Fruit fly (Drosophila melanogaster) Kc167 (cell line): ENCODE results near the gene RpL14.

ENCODE experiments used
- Myc ChIP-seq: fragments of >200 bp; optimal IDR thresholded peaks from 2 replicates; lab custom pipeline; 2017; ENCODE audit warnings: missing external identifiers
- Sin3A ChIP-seq: fragments of >200 bp; optimal IDR thresholded peaks from 2 replicates; lab custom pipeline; 2018; ENCODE audit warnings: missing external identifiers
- h ChIP-seq: fragments of >200 bp; optimal IDR thresholded peaks from 3 replicates; lab custom pipeline; 2018; ENCODE audit warnings: missing external identifiers
- insv ChIP-seq: fragments of >200 bp; optimal IDR thresholded peaks from 3 replicates; lab custom pipeline; 2018; ENCODE audit warnings: missing external identifiers
- psq ChIP-seq: fragments of >200 bp; optimal IDR thresholded peaks from 2 replicates; lab custom pipeline; 2017; ENCODE audit warnings: missing external identifiers
- ttk ChIP-seq: sonication (Bioruptor generic); optimal IDR thresholded peaks from 2 replicates; lab custom pipeline; 2017; ENCODE audit warnings: missing external identifiers

Gene RpL14

DNA sequence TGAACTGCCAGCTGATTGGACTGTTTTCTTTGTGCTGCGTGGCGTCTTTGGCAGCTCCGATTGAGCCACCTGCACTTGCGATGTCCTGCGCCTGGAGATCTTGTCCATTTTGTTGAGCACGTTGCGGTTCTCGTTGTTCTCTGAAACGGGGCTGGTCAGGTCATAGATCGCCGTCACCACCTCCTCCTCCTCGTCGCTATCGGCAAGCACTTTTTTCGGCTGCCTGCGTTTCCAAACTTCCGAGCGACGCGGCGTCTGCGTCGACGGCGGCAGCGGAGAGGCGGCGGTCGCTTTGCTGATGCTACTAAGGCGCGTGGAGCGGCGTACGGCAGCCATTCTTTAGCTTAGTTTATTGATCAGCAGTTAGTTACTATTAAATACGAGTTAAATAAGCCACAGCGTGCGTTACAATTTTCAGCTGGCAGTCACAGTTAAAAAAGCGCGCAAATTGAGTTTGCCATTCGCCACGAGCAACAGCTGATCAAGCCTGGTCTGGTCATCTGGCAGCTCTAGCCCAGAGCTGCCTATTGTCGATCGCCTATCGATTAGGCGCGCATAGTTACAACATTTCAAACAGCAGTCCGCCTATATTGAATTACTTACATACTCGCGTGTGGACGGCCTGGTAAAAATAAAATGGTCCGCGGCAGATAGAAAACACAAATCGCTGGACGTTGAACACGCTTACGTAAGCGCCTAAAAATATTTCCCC lies 33.0 kb downstream of the RpL14 start, which contains the start of gene Cdc6:
TSS of gene Cdc6 (minus strand) at position 456 of the 712 bp plus-strand sequence.
- TF ChIP-seq h (lab: Kevin White, UChicago) (no peak), Sin3A (lab: Kevin White, UChicago) (no peak), ttk (lab: Kevin White, UChicago) (no peak), Myc (no peak), psq (lab: Kevin White, UChicago) (no peak), insv (lab: Kevin White, UChicago) (no peak)

DNA sequence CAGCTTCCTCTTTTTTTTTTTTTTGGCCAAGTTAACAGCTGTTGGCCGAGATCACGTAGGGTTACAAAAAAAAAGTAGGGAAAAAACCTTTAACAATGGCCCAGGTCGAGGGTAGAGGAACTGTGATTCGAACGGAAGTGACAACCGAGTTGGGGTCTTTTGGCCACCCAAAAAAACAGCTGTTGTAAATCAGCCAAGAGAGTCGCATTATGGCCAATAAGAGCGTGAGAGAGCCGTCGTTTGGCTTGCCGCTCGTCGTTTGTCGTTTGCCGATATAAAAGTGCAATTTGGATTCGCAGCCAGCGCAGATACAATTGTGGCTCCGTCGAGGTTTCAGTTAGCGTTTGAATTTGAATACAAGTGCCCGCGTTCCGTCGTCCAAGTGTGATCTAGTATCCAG lies 39.3 kb downstream of the RpL14 start, which contains the start of gene Cpr66D:
TSS of gene Cpr66D (plus strand) at position 301 of the 400 bp plus-strand sequence.
- TF ChIP-seq Sin3A (lab: Kevin White, UChicago) = no peak
- no peak for TF ChIP-seq psq (lab: Kevin White, UChicago)
- no peak for TF ChIP-seq h (lab: Kevin White, UChicago)
- TF ChIP-seq insv (lab: Kevin White, UChicago) = no peak
- no peak for TF ChIP-seq ttk (lab: Kevin White, UChicago)
- TF ChIP-seq Myc = no peak

DNA sequence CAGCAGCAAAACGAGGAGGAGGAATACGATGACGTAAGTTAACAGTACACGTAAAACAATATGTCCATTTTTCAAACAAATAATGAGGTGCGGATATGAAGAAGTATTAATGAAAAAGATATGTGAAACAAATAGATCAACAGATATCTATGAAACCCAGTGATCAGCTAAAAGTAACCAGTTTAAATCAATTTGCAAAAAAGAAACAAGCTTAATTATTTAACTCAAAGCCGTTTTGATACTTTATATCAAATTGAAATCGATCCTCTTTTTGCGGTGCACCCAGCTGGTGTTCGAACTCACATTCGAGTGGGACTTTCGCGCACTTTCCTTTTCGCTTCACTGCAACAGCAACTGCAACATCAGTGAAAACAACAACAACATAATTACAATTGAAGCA lies 40.2 kb downstream of the RpL14 start:
- TF ChIP-seq insv (lab: Kevin White, UChicago) (no peak), ttk (lab: Kevin White, UChicago) (no peak), Myc (no peak)

DNA sequence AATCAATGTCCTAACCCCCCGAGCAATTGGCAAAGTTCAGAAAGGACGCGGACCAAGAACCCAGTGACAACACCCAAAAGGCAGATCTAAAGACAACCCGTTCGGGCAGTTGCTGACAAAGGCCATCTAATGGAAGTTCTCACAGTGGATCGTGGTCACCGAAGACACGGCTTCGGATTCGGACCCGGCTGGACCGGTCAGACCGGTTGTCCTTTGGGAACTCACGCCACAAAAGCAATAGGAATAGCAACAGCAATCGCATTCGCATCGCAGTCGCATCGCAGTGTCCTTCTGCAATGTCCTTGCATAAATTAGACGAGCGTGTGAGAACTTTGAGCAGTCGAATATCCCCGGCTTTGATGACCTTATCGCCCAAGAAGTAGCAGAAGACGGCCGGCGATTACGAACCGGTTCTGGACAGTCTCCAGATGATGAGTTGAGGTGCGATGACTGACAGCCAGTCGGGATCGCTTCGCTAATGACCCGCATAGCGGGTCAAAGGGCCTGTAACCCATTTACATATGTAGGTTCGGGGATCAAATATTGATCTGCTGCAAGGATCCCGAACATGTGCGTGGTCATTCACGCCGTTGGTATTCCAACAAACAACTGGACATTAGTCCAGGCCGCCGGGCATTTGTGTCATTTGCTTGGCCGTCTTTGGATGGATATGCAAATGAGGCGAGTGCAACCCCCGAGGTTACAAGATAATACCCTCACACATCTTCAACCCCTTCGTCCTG lies 43.2 kb downstream of the RpL14 start:
- no peak for TF ChIP-seq Sin3A (lab: Kevin White, UChicago)
- no peak for TF ChIP-seq ttk (lab: Kevin White, UChicago)
- TF ChIP-seq insv (lab: Kevin White, UChicago) = no peak
- no peak for TF ChIP-seq psq (lab: Kevin White, UChicago)
- TF ChIP-seq h (lab: Kevin White, UChicago) = no peak
- TF ChIP-seq Myc = no peak

DNA sequence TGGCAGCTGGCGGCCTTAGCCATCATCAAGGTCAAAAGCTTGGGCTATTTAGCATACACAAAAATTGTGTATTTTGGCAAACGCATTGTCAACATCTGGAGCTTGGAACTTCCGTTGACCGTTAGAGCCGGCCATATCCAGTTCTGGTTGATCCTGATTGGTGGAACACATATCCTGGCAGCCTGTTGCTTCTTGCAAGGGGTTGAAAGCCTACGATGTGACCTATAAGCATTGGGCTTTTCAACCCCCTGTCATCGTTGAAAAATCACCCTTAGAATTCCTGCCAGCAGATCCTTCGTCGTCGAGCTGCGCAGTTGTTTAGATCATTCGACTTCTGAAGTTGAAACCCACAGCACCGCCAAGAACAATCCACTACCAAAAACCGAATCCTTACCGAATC lies 46.0 kb downstream of the RpL14 start, which contains the start of the genes CG13305 and Pex7:
TSS of gene CG13305 (minus strand) at position 2 of the 400 bp plus-strand sequence.
TSS of gene Pex7 (plus strand) at position 325 of the 400 bp plus-strand sequence.
- TF ChIP-seq Sin3A (lab: Kevin White, UChicago) (no peak), Myc (no peak), psq (lab: Kevin White, UChicago) (no peak), h (lab: Kevin White, UChicago) (no peak), insv (lab: Kevin White, UChicago) (no peak), ttk (lab: Kevin White, UChicago) (no peak)

DNA sequence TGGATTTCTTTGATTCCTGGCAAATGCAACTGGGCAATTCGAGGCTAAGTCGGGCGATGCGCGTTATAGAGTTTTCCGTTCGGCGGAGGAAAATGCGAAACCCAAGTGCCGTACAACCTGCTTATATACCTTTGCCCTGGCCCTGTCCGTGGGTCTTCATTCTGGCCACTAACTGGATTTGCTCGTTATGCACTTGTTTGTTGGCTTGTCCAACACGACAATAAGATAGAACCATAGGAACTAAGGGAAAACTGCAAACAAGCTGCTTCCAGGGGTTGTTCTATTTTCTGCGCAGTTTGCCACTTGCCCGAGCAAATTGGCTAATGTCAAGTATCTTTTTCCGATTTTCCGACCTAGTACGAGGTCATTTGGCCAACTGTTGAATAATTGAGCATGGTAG lies 48.0 kb downstream of the RpL14 start, which contains the start of gene Arr2:
TSS of gene Arr2 (minus strand) at position 101 of the 400 bp plus-strand sequence.
- no peak for TF ChIP-seq psq (lab: Kevin White, UChicago)
- no peak for TF ChIP-seq h (lab: Kevin White, UChicago)
- no peak for TF ChIP-seq Sin3A (lab: Kevin White, UChicago)
- no peak for TF ChIP-seq ttk (lab: Kevin White, UChicago)
- no peak for TF ChIP-seq Myc
- no peak for TF ChIP-seq insv (lab: Kevin White, UChicago)
